Worm (Caenorhabditis elegans) whole organism, L4 larva: ENCODE measurements around the gene rsf-1.

ENCODE experiments used
- F37D6.2 ChIP-seq: sonication (generic microtip); optimal IDR thresholded peaks from 2 replicates; lab custom pipeline; 2016; ENCODE audit warnings: mild to moderate bottlenecking, missing genetic modification characterization, missing compliant biosample characterization
- R02D3.7 ChIP-seq: fragments of 150-350 bp; sonication (generic microtip); optimal IDR thresholded peaks from 3 replicates; lab custom pipeline; 2014; ENCODE audit warnings: missing biosample characterization, missing genetic modification characterization
- T26A8.4 ChIP-seq: fragments of 200-800 bp; sonication (Bioruptor generic); IDR thresholded peaks from 2 replicates; pipeline ENCODE4 v1.3.6; 2022; ENCODE audit warnings: missing genetic modification characterization, missing compliant biosample characterization
- Y48G9A.11 ChIP-seq: fragments of 200-800 bp; sonication (Bioruptor generic); IDR thresholded peaks from 2 replicates; pipeline ENCODE4 v1.3.6; 2022; ENCODE audit warnings: missing genetic modification reagents, missing genetic modification characterization, missing compliant biosample characterization
- Y5F2A.4 ChIP-seq: fragments of 200-800 bp; sonication (Bioruptor generic); optimal IDR thresholded peaks from 2 replicates; lab custom pipeline; 2018; ENCODE audit warnings: mild to moderate bottlenecking, missing genetic modification characterization, missing compliant biosample characterization
- ZK337.2 ChIP-seq: fragments of 200-800 bp; sonication (Bioruptor generic); IDR thresholded peaks from 2 replicates; pipeline ENCODE4 v1.3.6; 2022; ENCODE audit warnings: missing genetic modification reagents, missing genetic modification characterization, missing compliant biosample characterization
- aha-1 ChIP-seq: fragments of 150-350 bp; peaks from one replicate; lab custom pipeline; 2014; ENCODE audit warnings: missing biosample characterization, missing genetic modification characterization
- aly-2 ChIP-seq: sonication (generic microtip); optimal IDR thresholded peaks from 2 replicates; lab custom pipeline; 2018; ENCODE audit warnings: missing biosample characterization, missing genetic modification characterization
- arid-1 ChIP-seq: fragments of 200-800 bp; sonication (Bioruptor generic); conservative IDR thresholded peaks from 2 replicates; pipeline ENCODE4 v1.3.6; 2022; ENCODE audit warnings: missing genetic modification reagents, missing genetic modification characterization, missing compliant biosample characterization
- ceh-28 ChIP-seq: fragments of 150-350 bp; optimal IDR thresholded peaks from 2 replicates; lab custom pipeline; 2014; ENCODE audit warnings: missing biosample characterization, missing genetic modification reagents, missing genetic modification characterization
- ceh-44 ChIP-seq: fragments of 200-800 bp; sonication (Bioruptor generic); IDR thresholded peaks from 2 replicates; pipeline ENCODE4 v1.3.6; 2022; ENCODE audit warnings: missing genetic modification reagents, missing genetic modification characterization, missing compliant biosample characterization
- ces-1 ChIP-seq: fragments of 150-350 bp; sonication (generic microtip); optimal IDR thresholded peaks from 4 replicates; lab custom pipeline; 2014; ENCODE audit warnings: missing biosample characterization, missing genetic modification reagents, missing genetic modification characterization
- ctbp-1 ChIP-seq: fragments of 200-800 bp; sonication (Bioruptor generic); IDR thresholded peaks from 2 replicates; pipeline ENCODE4 v1.3.6; 2022; ENCODE audit warnings: missing genetic modification reagents, missing genetic modification characterization, missing compliant biosample characterization
- daf-19 ChIP-seq: fragments of 200-800 bp; sonication (Bioruptor generic); conservative IDR thresholded peaks from 2 replicates; pipeline ENCODE4 v1.3.6; 2022; ENCODE audit warnings: missing genetic modification characterization, missing compliant biosample characterization
- dmd-8 ChIP-seq: fragments of 200-800 bp; sonication (Bioruptor generic); IDR thresholded peaks from 2 replicates; pipeline ENCODE4 v1.3.6; 2022; ENCODE audit warnings: missing genetic modification characterization, missing compliant biosample characterization
- dpl-1 ChIP-seq: fragments of 150-350 bp; optimal IDR thresholded peaks from 2 replicates; lab custom pipeline; 2014; ENCODE audit warnings: missing biosample characterization, missing genetic modification reagents, missing genetic modification characterization
- egl-43 ChIP-seq: fragments of 200-800 bp; sonication (Bioruptor generic); IDR thresholded peaks from 2 replicates; pipeline ENCODE4 v1.3.6; 2022; ENCODE audit warnings: missing genetic modification reagents, missing genetic modification characterization, missing compliant biosample characterization
- fkh-10 ChIP-seq: fragments of 150-350 bp; optimal IDR thresholded peaks from 2 replicates; lab custom pipeline; 2014; ENCODE audit warnings: missing biosample characterization, missing genetic modification reagents, missing genetic modification characterization
- hif-1 ChIP-seq, 2 experiments: sonication (generic microtip); optimal IDR thresholded peaks; 2 replicates each; lab custom pipeline; 2016 to 2017; ENCODE audit warnings: missing compliant biosample characterization in 2 of 2, missing genetic modification characterization in 2 of 2, missing genetic modification reagents in 2 of 2, missing genotype in 2 of 2, mild to moderate bottlenecking in 1 of 2
- hlh-11 ChIP-seq: fragments of 200-800 bp; sonication (Bioruptor generic); optimal IDR thresholded peaks from 2 replicates; lab custom pipeline; 2018; ENCODE audit warnings: mild to moderate bottlenecking, missing genetic modification characterization, missing compliant biosample characterization
- hlh-30 ChIP-seq: sonication (generic microtip); optimal IDR thresholded peaks from 2 replicates; lab custom pipeline; 2017; ENCODE audit warnings: antibody characterized with exemption, mild to moderate bottlenecking, missing genetic modification characterization, missing compliant biosample characterization; ENCODE audit not compliant: insufficient read depth
- lin-13 ChIP-seq: fragments of 150-350 bp; optimal IDR thresholded peaks from 2 replicates; lab custom pipeline; 2014; ENCODE audit warnings: missing biosample characterization, missing genetic modification reagents, missing genetic modification characterization
- lin-38 ChIP-seq: fragments of 200-800 bp; sonication (Bioruptor generic); IDR thresholded peaks from 2 replicates; pipeline ENCODE4 v1.3.6; 2022; ENCODE audit warnings: missing genetic modification reagents, missing genetic modification characterization, missing compliant biosample characterization
- madf-9 ChIP-seq: fragments of 200-800 bp; sonication (Bioruptor generic); conservative IDR thresholded peaks from 2 replicates; pipeline ENCODE4 v1.3.6; 2022; ENCODE audit warnings: missing genetic modification reagents, missing genetic modification characterization, missing compliant biosample characterization
- mdl-1 ChIP-seq, 2 experiments: fragments of 150-350 bp in 1 of 2; sonication (generic microtip) in 1 of 2; optimal IDR thresholded peaks; 2 replicates each; lab custom pipeline; 2014 to 2017; ENCODE audit warnings: missing biosample characterization in 2 of 2, missing genetic modification characterization in 2 of 2
- mdt-29 ChIP-seq: fragments of 200-800 bp; sonication (Bioruptor generic); IDR thresholded peaks from 2 replicates; pipeline ENCODE4 v1.3.6; 2022; ENCODE audit warnings: missing genetic modification reagents, missing genetic modification characterization, missing compliant biosample characterization
- mep-1 ChIP-seq: fragments of 150-350 bp; sonication (generic microtip); optimal IDR thresholded peaks from 3 replicates; lab custom pipeline; 2014; ENCODE audit warnings: missing biosample characterization, missing genetic modification characterization
- mxl-2 ChIP-seq: fragments of 200-800 bp; sonication (Bioruptor generic); conservative IDR thresholded peaks from 2 replicates; pipeline ENCODE4 v1.3.6; 2022; ENCODE audit warnings: missing genetic modification reagents, missing genetic modification characterization, missing compliant biosample characterization
- nhr-28 ChIP-seq: fragments of 150-350 bp; optimal IDR thresholded peaks from 2 replicates; lab custom pipeline; 2014; ENCODE audit warnings: missing biosample characterization, missing genetic modification characterization
- nhr-48 ChIP-seq: sonication (generic microtip); optimal IDR thresholded peaks from 2 replicates; lab custom pipeline; 2016; ENCODE audit warnings: mild to moderate bottlenecking, missing genetic modification characterization, missing compliant biosample characterization
- rbr-2 ChIP-seq: sonication (generic microtip); optimal IDR thresholded peaks from 2 replicates; lab custom pipeline; 2016; ENCODE audit warnings: missing genotype, missing genetic modification characterization, missing compliant biosample characterization
- saeg-2 ChIP-seq: fragments of 200-800 bp; sonication (Bioruptor generic); IDR thresholded peaks from 2 replicates; pipeline ENCODE4 v1.3.6; 2022; ENCODE audit warnings: missing genetic modification reagents, missing genetic modification characterization, missing compliant biosample characterization
- set-16 ChIP-seq: fragments of 200-800 bp; sonication (Bioruptor generic); IDR thresholded peaks from 2 replicates; pipeline ENCODE4 v1.3.6; 2022; ENCODE audit warnings: missing genetic modification reagents, missing genetic modification characterization, missing compliant biosample characterization
- snpc-4 ChIP-seq: fragments of 150-350 bp; optimal IDR thresholded peaks from 2 replicates; lab custom pipeline; 2014; ENCODE audit warnings: missing biosample characterization, missing genetic modification characterization
- tra-1 ChIP-seq: fragments of 200-800 bp; sonication (Bioruptor generic); IDR thresholded peaks from 2 replicates; pipeline ENCODE4 v1.3.6; 2022; ENCODE audit warnings: missing genetic modification reagents, missing genetic modification characterization, missing compliant biosample characterization
- unc-130 ChIP-seq: sonication (generic microtip); optimal IDR thresholded peaks from 2 replicates; lab custom pipeline; 2016; ENCODE audit warnings: missing genetic modification reagents, missing genetic modification characterization, missing compliant biosample characterization
- unc-62 ChIP-seq, 3 experiments: fragments of 150-350 bp in 1 of 3; sonication (generic microtip); optimal IDR thresholded peaks in 2 of 3; peaks in 1 of 3; 1 replicate in 1 of 3; 2 replicates in 2 of 3; lab custom pipeline; 2014 to 2017; ENCODE audit warnings: missing biosample characterization in 3 of 3, missing genetic modification characterization in 3 of 3, missing genetic modification reagents in 3 of 3, missing genotype in 1 of 3
- zip-11 ChIP-seq: fragments of 200-800 bp; sonication (Bioruptor generic); IDR thresholded peaks from 2 replicates; pipeline ENCODE4 v1.3.6; 2022; ENCODE audit warnings: missing genetic modification characterization, missing compliant biosample characterization
- zip-2 ChIP-seq: fragments of 150-350 bp; optimal IDR thresholded peaks from 2 replicates; lab custom pipeline; 2014; ENCODE audit warnings: missing biosample characterization, missing genetic modification characterization
- ztf-11 ChIP-seq: fragments of 150-350 bp; optimal IDR thresholded peaks from 2 replicates; lab custom pipeline; 2014; ENCODE audit warnings: missing biosample characterization, missing genetic modification characterization

rsf-1 gene

DNA sequence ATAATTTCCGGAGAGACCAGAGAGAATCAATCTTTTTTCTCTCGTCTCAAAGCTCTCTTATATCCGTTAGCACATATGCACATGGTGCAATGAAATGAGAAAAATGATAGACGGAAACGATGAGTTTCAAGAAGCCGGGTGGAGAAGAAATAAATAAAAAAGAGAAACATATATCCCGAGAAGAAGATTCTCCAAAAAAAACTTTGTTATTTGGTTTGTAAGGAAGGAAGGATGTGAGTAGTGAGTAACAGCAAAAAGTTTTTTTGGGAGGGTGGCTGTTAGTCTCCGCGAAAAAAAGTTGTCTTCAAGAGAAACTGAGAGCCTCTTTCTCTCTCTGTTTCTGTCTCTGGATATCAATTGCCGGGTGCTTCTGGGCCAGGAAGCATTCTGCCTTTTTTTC, 10.5 kb downstream of the rsf-1 start:
- TF ChIP-seq aly-2 (tag; lab: Kevin White, UChicago) (no peak), dmd-8 (GFP tag; lab: Robert Waterston, UW) (no peak), mdl-1 (tag; optimal IDR thresholded peaks at IDR 0.05; lab: Kevin White, UChicago) (no peak), Y5F2A.4 (GFP tag; lab: Kevin White, UChicago) (no peak), zip-2 (tag; lab: Kevin White, UChicago) (no peak), F37D6.2 (tag; lab: Kevin White, UChicago) (no peak), ceh-28 (tag; lab: Kevin White, UChicago) (no peak), T26A8.4 (GFP tag; lab: Robert Waterston, UW) (no peak), ztf-11 (tag; lab: Kevin White, UChicago) (no peak), lin-38 (GFP tag; lab: Robert Waterston, UW) (no peak), ZK337.2 (no peak), snpc-4 (tag; lab: Kevin White, UChicago) (no peak), madf-9 (GFP tag; lab: Robert Waterston, UW) (no peak), egl-43 (GFP tag; lab: Robert Waterston, UW) (no peak), set-16 (GFP tag; lab: Robert Waterston, UW) (no peak), dpl-1 (GFP tag; lab: Kevin White, UChicago) (no peak)

- TF ChIP-seq aha-1 (tag; lab: Kevin White, UChicago) (peak; percentile 56), daf-19 (GFP tag; lab: Robert Waterston, UW) (no peak), saeg-2 (GFP tag; lab: Robert Waterston, UW) (no peak)
These were observed 13.4 kb downstream of the rsf-1 start, which contains the start of gene nlp-51 for ce11 chrII:11319591-11319990. TSS of gene nlp-51 (minus strand) at chrII:11319691.

ce11 chrII:11329021-11329479, 22.9 kb downstream of the rsf-1 start, which contains the start of gene tag-180:
TSS of gene tag-180 (minus strand) at chrII:11329429.
- TF ChIP-seq R02D3.7 (tag; lab: Kevin White, UChicago) (no peak), rbr-2 (tag; lab: Kevin White, UChicago) (peak; percentile 16), ceh-44 (GFP tag; lab: Robert Waterston, UW) (no peak), nhr-28 (tag; lab: Kevin White, UChicago) (no peak), unc-62 (GFP tag; optimal IDR thresholded peaks at IDR 0.05 in 1 of 2; lab: Kevin White, UChicago) (peak in 1 of 2 experiments; percentile 53), unc-62 (tag; optimal IDR thresholded peaks at IDR 0.05; lab: Kevin White, UChicago) (no peak), mdt-29 (GFP tag; lab: Robert Waterston, UW) (no peak), F37D6.2 (tag; lab: Kevin White, UChicago) (no peak), set-16 (GFP tag; lab: Robert Waterston, UW) (peak; percentile 17; the same call in 1 of the 2 replicates), hlh-30 (peak; percentile 4), ctbp-1 (GFP tag; lab: Robert Waterston, UW) (0 out of 2 replicates have a peak, but pooled peaks have one; percentile 16), nhr-48 (tag; lab: Kevin White, UChicago) (no peak), mep-1 (no peak)

- no peak for TF ChIP-seq T26A8.4 (GFP tag; lab: Robert Waterston, UW)
- TF ChIP-seq fkh-10 (GFP tag; lab: Kevin White, UChicago) = peak; percentile 90
- TF ChIP-seq ces-1 (GFP tag; lab: Kevin White, UChicago) = peak; percentile 17
- TF ChIP-seq, all 104 proteins: peak for 2
These were observed 27.2 kb downstream of the rsf-1 start for ce11 chrII:11333375-11333774.

DNA sequence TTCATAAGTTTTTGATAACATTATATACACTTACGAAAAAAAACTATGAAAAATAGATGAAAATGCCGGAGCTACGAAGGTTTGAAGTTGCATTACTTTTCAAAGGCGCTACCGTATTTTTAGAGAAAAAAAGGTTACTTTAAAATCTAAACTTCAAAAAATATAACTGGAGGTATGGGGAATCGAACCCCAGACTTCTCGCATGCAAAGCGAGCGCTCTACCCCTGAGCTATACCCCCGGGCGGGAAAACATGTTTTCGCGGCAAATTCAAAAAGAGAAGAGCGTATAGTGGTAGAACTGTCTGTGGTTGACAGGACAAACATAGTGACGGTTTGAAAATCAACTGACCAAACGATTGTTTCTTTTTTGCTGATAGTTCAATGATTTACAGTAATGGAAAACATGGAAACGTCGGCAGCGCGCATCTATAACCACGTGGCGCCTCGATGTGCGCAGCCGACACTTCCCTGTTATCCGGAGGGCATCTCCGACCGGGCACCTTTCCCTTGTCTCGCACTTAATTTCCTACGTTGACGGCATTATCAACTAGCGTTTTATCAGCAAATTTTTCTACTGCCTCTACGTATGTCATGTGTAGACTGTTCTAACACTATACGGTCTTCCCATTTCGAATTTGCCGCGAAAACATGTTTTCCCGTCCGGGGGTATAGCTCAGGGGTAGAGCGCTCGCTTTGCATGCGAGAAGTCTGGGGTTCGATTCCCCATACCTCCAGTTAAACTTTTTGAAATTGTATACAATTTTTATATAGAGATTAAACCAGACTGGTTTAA, 27.8 kb downstream of the rsf-1 start:
- TF ChIP-seq dmd-8 (GFP tag; lab: Robert Waterston, UW) (0 out of 2 replicates have a peak, but pooled peaks have one; percentile 63), tra-1 (GFP tag; lab: Robert Waterston, UW) (peak; percentile 48; the same call in 1 of the 2 replicates), rbr-2 (tag; lab: Kevin White, UChicago) (peak; percentile 7), ces-1 (GFP tag; lab: Kevin White, UChicago) (no peak), hif-1 (tag; optimal IDR thresholded peaks at IDR 0.05; lab: Kevin White, UChicago) (no peak), arid-1 (GFP tag; lab: Robert Waterston, UW) (peak; percentile 80), dpl-1 (GFP tag; lab: Kevin White, UChicago) (peak; percentile 25), unc-130 (GFP tag; lab: Kevin White, UChicago) (no peak), lin-13 (GFP tag; lab: Kevin White, UChicago) (no peak), saeg-2 (GFP tag; lab: Robert Waterston, UW) (peak; percentile 39; the same call in 1 of the 2 replicates), Y48G9A.11 (GFP tag; lab: Robert Waterston, UW) (peak; percentile 45; the same call in 1 of the 2 replicates), set-16 (GFP tag; lab: Robert Waterston, UW) (0 out of 2 replicates have a peak, but pooled peaks have one; percentile 15), lin-38 (GFP tag; lab: Robert Waterston, UW) (peak; percentile 64), hlh-11 (tag; lab: Kevin White, UChicago) (peak; percentile 67), zip-11 (GFP tag; lab: Robert Waterston, UW) (no peak), mxl-2 (GFP tag; lab: Robert Waterston, UW) (0 out of 2 replicates have a peak, but pooled peaks have one; percentile 35)
